Worm (Caenorhabditis elegans) whole organism, dauer: ENCODE measurements around the gene Y39A1A.9.

ENCODE experiments used
- unc-62 ChIP-seq: sonication (generic microtip); optimal IDR thresholded peaks from 2 replicates; lab custom pipeline; 2017; ENCODE audit warnings: missing biosample characterization, missing genetic modification reagents, missing genetic modification characterization

The Y39A1A.9 gene

DNA sequence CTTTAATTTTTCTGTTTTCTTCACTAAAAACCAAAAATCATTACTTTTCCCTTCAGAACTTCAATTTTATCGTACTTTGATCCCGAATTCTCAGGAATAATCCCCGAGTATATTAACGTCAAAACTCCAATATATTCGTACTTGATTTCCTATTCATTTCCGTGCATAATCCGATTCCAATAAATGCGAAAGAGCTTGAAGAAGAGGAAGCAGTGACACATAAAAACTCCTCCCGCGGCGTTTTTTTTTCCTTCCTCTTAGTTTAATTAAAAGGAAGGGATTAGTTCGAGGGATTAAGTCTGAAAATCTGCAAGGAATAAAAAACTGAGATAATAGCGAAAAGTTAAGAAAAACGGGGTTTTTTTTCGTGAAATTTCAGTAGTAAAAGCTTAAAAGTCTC is 32.4 kb downstream of the Y39A1A.9 start:
- no peak for TF ChIP-seq unc-62 (GFP tag; lab: Kevin White, UChicago)

DNA sequence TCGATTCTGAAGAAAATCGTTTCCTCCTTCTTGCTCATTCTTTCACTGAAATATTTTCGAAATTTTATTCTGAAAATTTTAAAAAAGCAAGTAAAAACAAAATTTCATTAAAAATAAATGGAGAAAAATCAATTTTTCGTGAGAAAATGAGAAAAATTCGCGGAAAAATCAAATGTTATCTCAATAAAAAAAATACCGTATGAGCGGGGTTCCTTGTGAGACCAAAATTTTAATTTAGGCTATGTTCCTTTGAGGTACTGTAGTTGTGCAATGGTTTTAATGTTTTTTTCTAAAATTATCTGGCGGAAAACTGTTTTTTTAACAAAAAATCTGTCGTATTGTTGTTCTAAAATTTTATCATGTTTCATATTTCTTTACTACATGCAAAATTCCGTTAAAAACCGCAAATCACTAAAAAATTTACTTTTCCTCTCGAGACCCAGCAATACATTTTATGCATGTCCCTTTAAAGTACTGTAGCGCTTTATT is 33.1 kb downstream of the Y39A1A.9 start, which contains the start of gene epg-6:
Gene epg-6, minus strand, starts transcription at position 51 of the 489 bp plus-strand sequence.
- no peak for TF ChIP-seq unc-62 (GFP tag; lab: Kevin White, UChicago)

DNA sequence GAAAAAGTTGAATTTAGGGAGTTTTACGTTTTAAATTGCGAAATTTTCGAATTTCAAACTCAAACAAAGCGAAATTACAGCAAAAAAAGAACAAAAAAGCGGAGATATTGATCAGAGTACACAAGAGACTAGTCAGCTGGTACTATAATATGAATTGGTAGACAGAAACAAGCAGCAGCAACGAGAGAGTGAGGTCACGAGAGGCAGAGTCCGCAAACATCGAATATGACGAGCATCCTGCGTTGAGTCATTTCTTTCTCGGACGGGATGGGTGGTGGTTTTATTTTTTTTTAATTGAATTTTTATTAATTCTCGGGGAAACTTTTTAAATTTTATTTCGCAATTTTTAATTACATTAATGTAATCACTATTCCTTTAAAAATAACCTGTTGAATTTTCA is 33.6 kb downstream of the Y39A1A.9 start:
- TF ChIP-seq unc-62 (GFP tag; lab: Kevin White, UChicago), result no peak

DNA sequence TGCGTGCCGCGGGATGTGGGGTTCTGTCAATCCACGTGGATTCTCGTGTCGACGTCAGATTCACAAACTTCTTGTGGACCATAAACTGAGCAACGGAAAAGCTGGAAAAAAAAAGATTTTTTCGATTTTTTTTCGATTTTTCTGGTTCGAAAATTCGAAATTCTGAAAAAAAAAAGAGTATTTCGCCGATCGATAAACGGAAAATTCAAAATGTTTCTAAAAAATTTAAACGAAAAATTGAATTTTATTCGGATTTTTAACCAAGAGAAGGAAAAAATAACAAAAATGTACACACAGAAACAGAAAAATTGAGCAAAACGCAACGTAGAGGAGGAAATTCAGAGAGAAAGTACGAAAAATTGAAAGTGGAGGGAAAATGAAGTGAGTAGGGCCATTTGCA is 36.9 kb downstream of the Y39A1A.9 start, which contains the start of gene Y39A1A.3:
Gene Y39A1A.3, minus strand, starts transcription at position 101 of the 400 bp plus-strand sequence.
- no peak for TF ChIP-seq unc-62 (GFP tag; lab: Kevin White, UChicago)

DNA sequence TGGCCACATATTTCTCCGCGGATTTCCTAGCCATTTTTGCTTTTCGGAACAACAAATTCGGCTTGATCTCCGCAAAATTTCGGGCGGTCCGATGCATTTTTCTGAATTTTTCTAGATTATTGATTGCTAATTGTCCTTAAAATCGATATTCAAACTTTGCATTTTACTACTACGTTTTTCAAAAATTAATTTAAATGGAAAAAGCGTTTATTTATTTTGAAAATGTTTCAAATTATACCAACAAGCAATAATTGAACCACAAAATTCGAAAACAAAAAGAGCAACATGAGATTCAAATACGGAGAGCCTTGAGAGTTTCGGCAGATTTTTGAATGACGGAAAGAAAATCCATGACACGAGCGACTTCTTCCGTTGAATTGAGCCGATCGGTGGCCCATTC is 38.2 kb downstream of the Y39A1A.9 start, which contains the start of gene Y45F3A.9:
Gene Y45F3A.9, minus strand, starts transcription at position 101 of the 400 bp plus-strand sequence.
- no peak for TF ChIP-seq unc-62 (GFP tag; lab: Kevin White, UChicago)

DNA sequence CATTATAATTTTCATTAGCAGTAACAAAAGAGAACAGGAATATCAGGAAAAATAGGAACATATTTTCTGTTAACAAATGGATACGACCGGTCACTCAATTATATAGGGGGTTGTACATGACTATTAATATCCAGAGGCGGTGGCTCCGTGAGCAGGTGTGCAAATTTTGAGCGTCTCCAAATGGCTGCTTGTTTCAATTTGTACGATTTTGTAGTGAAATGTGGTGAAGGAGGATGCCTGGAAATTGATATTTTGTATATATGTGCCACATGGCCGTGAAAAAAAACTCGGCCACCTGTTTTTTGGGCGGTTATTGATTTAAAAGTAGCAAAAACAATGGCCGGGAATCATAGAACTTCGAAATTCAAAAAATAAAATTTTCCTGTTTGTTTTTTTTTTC is 40.6 kb downstream of the Y39A1A.9 start, which contains the start of gene Y45F3A.8:
Gene Y45F3A.8, minus strand, starts transcription at position 101 of the 400 bp plus-strand sequence.
- TF ChIP-seq unc-62 (GFP tag; lab: Kevin White, UChicago), result no peak

DNA sequence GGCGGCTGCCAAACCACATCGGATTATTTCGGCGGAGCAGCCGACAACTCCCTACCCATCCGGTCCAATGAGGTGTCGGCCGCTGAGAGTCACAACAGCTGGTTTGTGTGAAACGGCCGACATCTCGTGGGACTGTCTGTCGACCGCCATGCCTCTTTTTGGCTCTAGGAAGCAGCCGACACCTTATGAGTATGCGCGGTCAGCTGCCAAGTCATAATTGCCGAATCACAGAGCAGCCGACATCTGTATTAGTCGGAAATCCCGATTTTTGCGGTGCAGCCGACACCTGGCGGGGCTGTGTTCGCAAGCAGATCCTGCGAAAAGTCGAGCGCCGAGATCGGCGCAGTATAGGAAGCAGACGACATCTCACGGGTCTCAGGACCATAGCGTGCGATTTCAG is 41.2 kb downstream of the Y39A1A.9 start:
- TF ChIP-seq unc-62 (GFP tag; lab: Kevin White, UChicago), result no peak

DNA sequence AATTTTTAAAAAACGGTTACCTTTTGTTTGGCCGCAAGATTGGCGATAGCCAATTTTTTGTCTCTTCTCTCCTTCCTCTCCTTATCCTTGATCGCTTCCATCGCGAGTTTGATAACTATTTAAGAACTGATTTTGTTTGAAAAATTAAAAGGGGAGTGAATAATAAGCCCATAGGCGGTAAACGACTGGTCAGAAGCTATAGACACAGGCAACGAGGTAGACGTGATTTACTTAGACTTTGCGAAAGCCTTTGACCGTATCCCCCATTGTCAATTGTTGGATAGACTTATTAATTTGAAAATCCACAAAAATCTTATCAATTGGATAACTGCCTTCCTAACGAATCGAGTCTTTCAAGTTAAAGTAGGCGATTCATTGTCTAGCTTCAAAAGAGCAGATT is 47.1 kb downstream of the Y39A1A.9 start, which contains the start of gene Y45F3A.5:
Gene Y45F3A.5, minus strand, starts transcription at position 101 of the 400 bp plus-strand sequence.
- no peak for TF ChIP-seq unc-62 (GFP tag; lab: Kevin White, UChicago)

DNA sequence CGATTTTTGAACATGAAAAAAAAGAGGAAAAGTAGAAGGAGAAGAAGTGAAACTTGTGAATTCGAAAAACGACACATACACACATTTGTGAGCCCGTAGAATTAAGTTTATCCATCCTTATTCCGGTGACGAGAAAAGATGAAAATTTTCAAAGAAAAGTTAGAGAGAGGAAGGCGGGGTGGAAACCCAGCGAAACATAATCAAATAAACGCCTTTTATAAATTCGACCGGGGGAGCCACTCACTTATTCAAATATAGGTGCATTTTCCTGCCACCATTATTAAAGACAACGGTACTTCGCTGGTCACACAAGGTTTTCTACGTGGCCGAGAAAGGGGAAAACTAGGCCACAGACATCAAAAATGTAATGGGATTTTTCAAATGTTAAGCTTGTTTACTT is 49.8 kb downstream of the Y39A1A.9 start:
- no peak for TF ChIP-seq unc-62 (GFP tag; lab: Kevin White, UChicago)

DNA sequence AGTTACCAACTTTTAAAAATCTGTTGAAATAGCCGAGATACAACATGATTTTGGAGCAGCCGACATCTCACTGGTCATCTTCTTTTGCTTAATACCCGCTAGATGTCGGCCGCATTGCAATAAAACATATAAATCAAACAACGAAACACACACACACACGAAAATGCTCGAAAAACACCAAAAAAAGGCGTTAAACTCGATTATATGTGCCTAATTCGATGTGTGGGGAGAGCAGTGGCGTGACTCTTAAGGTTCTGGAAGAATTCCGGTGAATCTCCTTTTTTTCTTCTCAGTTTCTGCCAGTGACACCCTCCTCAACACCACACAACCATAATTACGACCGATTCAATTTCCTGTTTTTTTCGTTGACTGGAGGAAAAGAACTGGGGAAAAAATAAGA is 53.1 kb downstream of the Y39A1A.9 start:
- TF ChIP-seq unc-62 (GFP tag; lab: Kevin White, UChicago), result no peak
